Worm (Caenorhabditis elegans): Measurements from ENCODE around the gene pgl-3.

DNA sequence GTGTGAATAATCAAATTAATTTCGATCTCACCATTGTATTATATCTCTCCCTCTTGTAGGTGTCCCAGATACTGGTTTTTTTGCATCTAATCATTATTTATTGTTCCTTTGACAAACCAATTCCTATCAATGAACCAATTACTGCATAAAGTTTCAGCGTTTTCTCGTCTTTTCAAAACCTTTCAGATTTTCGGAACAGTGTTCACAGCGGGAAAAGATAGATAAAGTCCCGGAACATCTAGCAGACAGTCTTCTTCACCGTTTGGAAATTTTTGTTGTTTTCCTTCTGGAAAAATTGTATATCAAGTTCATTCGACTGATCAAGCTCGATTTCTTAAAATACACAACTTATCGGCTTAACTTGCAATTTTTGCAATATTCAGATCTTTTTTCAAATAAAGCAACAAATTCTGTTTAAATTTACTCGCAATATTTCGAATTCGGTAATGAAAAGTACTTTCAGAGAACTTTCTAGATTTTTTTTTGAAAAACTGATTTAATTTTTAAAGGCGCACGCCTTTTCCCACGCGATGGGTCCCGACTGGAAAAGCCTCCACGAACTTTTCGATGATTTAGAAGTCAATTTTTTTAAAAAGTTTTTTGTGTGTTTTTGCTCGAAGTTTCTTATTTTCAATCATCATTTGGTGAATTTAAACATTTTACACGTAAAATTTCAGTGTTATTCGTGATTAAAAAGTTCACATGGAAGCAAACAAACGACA is at the start of gene pgl-3:
- no peak for TF ChIP-seq nhr-77 (tag; optimal IDR thresholded peaks at IDR 0.05)
- no peak for TF ChIP-seq R02D3.7 (tag; optimal IDR thresholded peaks at IDR 0.05)
- TF ChIP-seq lsy-2 (tag; optimal IDR thresholded peaks at IDR 0.05) = no peak
- no peak for TF ChIP-seq nhr-237 (tag; optimal IDR thresholded peaks at IDR 0.05)
- no peak for TF ChIP-seq skn-1 (tag; optimal IDR thresholded peaks at IDR 0.05)
- TF ChIP-seq fos-1 (tag; optimal IDR thresholded peaks at IDR 0.05) = no peak
- TF ChIP-seq nhr-11 (tag; optimal IDR thresholded peaks at IDR 0.05) = no peak
- no peak for TF ChIP-seq lin-11 (tag; optimal IDR thresholded peaks at IDR 0.05)
- no peak for TF ChIP-seq ztf-4 (tag; optimal IDR thresholded peaks at IDR 0.05)
